Worm (Caenorhabditis elegans) whole organism, L4 larva: ENCODE measurements around the gene nep-13.

Experiments
- F49E8.2 ChIP-seq: sonication (generic microtip); optimal IDR thresholded peaks from 2 replicates; lab custom pipeline; 2016; ENCODE audit warnings: missing compliant biosample characterization, mild to moderate bottlenecking, missing genetic modification characterization, borderline replicate concordance
- T26A8.4 ChIP-seq: fragments of 200-800 bp; sonication (Bioruptor generic); IDR thresholded peaks from 2 replicates; pipeline ENCODE4 v1.3.6; 2022; ENCODE audit warnings: missing genetic modification characterization, missing compliant biosample characterization
- Y105C5A.15 ChIP-seq: fragments of 200-800 bp; sonication (Bioruptor generic); IDR thresholded peaks from 2 replicates; pipeline ENCODE4 v1.3.6; 2022; ENCODE audit warnings: missing genetic modification characterization, missing compliant biosample characterization
- Y5F2A.4 ChIP-seq: fragments of 200-800 bp; sonication (Bioruptor generic); optimal IDR thresholded peaks from 2 replicates; lab custom pipeline; 2018; ENCODE audit warnings: mild to moderate bottlenecking, missing genetic modification characterization, missing compliant biosample characterization
- ZK337.2 ChIP-seq: fragments of 200-800 bp; sonication (Bioruptor generic); IDR thresholded peaks from 2 replicates; pipeline ENCODE4 v1.3.6; 2022; ENCODE audit warnings: missing genetic modification reagents, missing genetic modification characterization, missing compliant biosample characterization
- ZK546.5 ChIP-seq, 2 experiments: sonication (generic microtip); optimal IDR thresholded peaks; 2 replicates each; lab custom pipeline; 2017; ENCODE audit warnings: missing biosample characterization in 2 of 2, missing genetic modification characterization in 2 of 2
- aha-1 ChIP-seq: fragments of 150-350 bp; peaks from one replicate; lab custom pipeline; 2014; ENCODE audit warnings: missing biosample characterization, missing genetic modification characterization
- aly-2 ChIP-seq: sonication (generic microtip); optimal IDR thresholded peaks from 2 replicates; lab custom pipeline; 2018; ENCODE audit warnings: missing biosample characterization, missing genetic modification characterization
- ceh-44 ChIP-seq: fragments of 200-800 bp; sonication (Bioruptor generic); IDR thresholded peaks from 2 replicates; pipeline ENCODE4 v1.3.6; 2022; ENCODE audit warnings: missing genetic modification reagents, missing genetic modification characterization, missing compliant biosample characterization
- daf-16 ChIP-seq, 3 experiments: sonication (generic microtip); optimal IDR thresholded peaks; 2 replicates each; lab custom pipeline; 2016 to 2017; ENCODE audit warnings: missing genetic modification characterization in 3 of 3, missing genetic modification reagents in 3 of 3, mild to moderate bottlenecking in 2 of 3, missing compliant biosample characterization in 2 of 3, missing biosample characterization in 1 of 3, moderate library complexity in 1 of 3
- dmd-6 ChIP-seq: fragments of 200-800 bp; sonication (Bioruptor generic); IDR thresholded peaks from 2 replicates; pipeline ENCODE4 v1.3.6; 2022; ENCODE audit warnings: missing genetic modification reagents, missing genetic modification characterization, missing compliant biosample characterization
- dmd-8 ChIP-seq: fragments of 200-800 bp; sonication (Bioruptor generic); IDR thresholded peaks from 2 replicates; pipeline ENCODE4 v1.3.6; 2022; ENCODE audit warnings: missing genetic modification characterization, missing compliant biosample characterization
- duxl-1 ChIP-seq: sonication (generic microtip); optimal IDR thresholded peaks from 2 replicates; lab custom pipeline; 2016; ENCODE audit warnings: mild to moderate bottlenecking, missing genetic modification characterization, moderate library complexity, missing compliant biosample characterization; ENCODE audit not compliant: poor library complexity
- dve-1 ChIP-seq: sonication (generic microtip); optimal IDR thresholded peaks from 2 replicates; lab custom pipeline; 2017; ENCODE audit warnings: antibody characterized with exemption, mild to moderate bottlenecking, missing genetic modification characterization, missing compliant biosample characterization; ENCODE audit not compliant: insufficient read depth
- egl-43 ChIP-seq: fragments of 200-800 bp; sonication (Bioruptor generic); IDR thresholded peaks from 2 replicates; pipeline ENCODE4 v1.3.6; 2022; ENCODE audit warnings: missing genetic modification reagents, missing genetic modification characterization, missing compliant biosample characterization
- hlh-30 ChIP-seq: sonication (generic microtip); optimal IDR thresholded peaks from 2 replicates; lab custom pipeline; 2017; ENCODE audit warnings: antibody characterized with exemption, mild to moderate bottlenecking, missing genetic modification characterization, missing compliant biosample characterization; ENCODE audit not compliant: insufficient read depth
- hmg-1.1 ChIP-seq: fragments of 200-800 bp; sonication (Bioruptor generic); IDR thresholded peaks from 2 replicates; pipeline ENCODE4 v1.3.6; 2022; ENCODE audit warnings: missing genetic modification reagents, missing genetic modification characterization, missing compliant biosample characterization
- lim-7 ChIP-seq: fragments of 200-800 bp; sonication (Bioruptor generic); IDR thresholded peaks from 2 replicates; pipeline ENCODE4 v1.3.6; 2022; ENCODE audit warnings: missing genetic modification characterization, missing compliant biosample characterization
- lin-29 ChIP-seq: fragments of 200-800 bp; sonication (Bioruptor generic); IDR thresholded peaks from 2 replicates; pipeline ENCODE4 v1.3.6; 2022; ENCODE audit warnings: missing genetic modification reagents, missing genetic modification characterization, missing compliant biosample characterization
- lin-38 ChIP-seq: fragments of 200-800 bp; sonication (Bioruptor generic); IDR thresholded peaks from 2 replicates; pipeline ENCODE4 v1.3.6; 2022; ENCODE audit warnings: missing genetic modification reagents, missing genetic modification characterization, missing compliant biosample characterization
- lin-39 ChIP-seq: fragments of 150-350 bp; optimal IDR thresholded peaks from 2 replicates; lab custom pipeline; 2014; ENCODE audit warnings: missing biosample characterization, missing genetic modification reagents, missing genetic modification characterization
- madf-5 ChIP-seq, 2 experiments: fragments of 200-800 bp; sonication (Bioruptor generic); IDR thresholded peaks; 2 replicates each; pipeline ENCODE4 v1.3.6; 2022; ENCODE audit warnings: missing compliant biosample characterization in 2 of 2, missing genetic modification characterization in 2 of 2
- mes-2 ChIP-seq: sonication (generic microtip); optimal IDR thresholded peaks from 2 replicates; lab custom pipeline; 2016; ENCODE audit warnings: missing genotype, mild to moderate bottlenecking, missing genetic modification characterization, missing compliant biosample characterization; ENCODE audit not compliant: poor library complexity, severe bottlenecking
- nhr-48 ChIP-seq: sonication (generic microtip); optimal IDR thresholded peaks from 2 replicates; lab custom pipeline; 2016; ENCODE audit warnings: mild to moderate bottlenecking, missing genetic modification characterization, missing compliant biosample characterization
- nhr-6 ChIP-seq: fragments of 150-350 bp; optimal IDR thresholded peaks from 2 replicates; lab custom pipeline; 2014; ENCODE audit warnings: missing biosample characterization, missing genetic modification characterization
- pha-4 ChIP-seq, 2 experiments: fragments of 150-350 bp in 1 of 2; fragments of 200-800 bp in 1 of 2; sonication (Bioruptor generic) in 1 of 2; IDR thresholded peaks in 1 of 2; optimal IDR thresholded peaks in 1 of 2; 2 replicates each; pipeline versions ENCODE4 v1.3.6 to Lab custom; 2014 to 2022; ENCODE audit warnings: missing genetic modification characterization in 2 of 2, missing genetic modification reagents in 2 of 2, missing biosample characterization in 1 of 2, missing compliant biosample characterization in 1 of 2
- set-16 ChIP-seq: fragments of 200-800 bp; sonication (Bioruptor generic); IDR thresholded peaks from 2 replicates; pipeline ENCODE4 v1.3.6; 2022; ENCODE audit warnings: missing genetic modification reagents, missing genetic modification characterization, missing compliant biosample characterization
- skn-1 ChIP-seq: fragments of 150-350 bp; optimal IDR thresholded peaks from 2 replicates; lab custom pipeline; 2014; ENCODE audit warnings: missing biosample characterization, missing genetic modification characterization
- snpc-1.2 ChIP-seq: fragments of 200-800 bp; sonication (Bioruptor generic); IDR thresholded peaks from 2 replicates; pipeline ENCODE4 v1.3.6; 2022; ENCODE audit warnings: missing genetic modification reagents, missing genetic modification characterization, missing compliant biosample characterization
- tag-97 ChIP-seq: fragments of 200-800 bp; sonication (Bioruptor generic); IDR thresholded peaks from 2 replicates; pipeline ENCODE4 v1.3.6; 2022; ENCODE audit warnings: missing genetic modification characterization, missing compliant biosample characterization
- vab-7 ChIP-seq: fragments of 200-800 bp; sonication (Bioruptor generic); IDR thresholded peaks from 2 replicates; pipeline ENCODE4 v1.3.6; 2022; ENCODE audit warnings: missing genetic modification reagents, missing genetic modification characterization, missing compliant biosample characterization
- zfp-3 ChIP-seq: fragments of 200-800 bp; sonication (Bioruptor generic); conservative IDR thresholded peaks from 2 replicates; pipeline ENCODE4 v1.3.6; 2022; ENCODE audit warnings: missing genetic modification reagents, missing genetic modification characterization, missing compliant biosample characterization
- zip-2 ChIP-seq: fragments of 150-350 bp; optimal IDR thresholded peaks from 2 replicates; lab custom pipeline; 2014; ENCODE audit warnings: missing biosample characterization, missing genetic modification characterization

Gene nep-13

ce11 chrII:3267365-3267764 is 15.1 kb upstream of the nep-13 start, which contains the start of gene F02E11.7:
TSS of gene F02E11.7 (plus strand) at chrII:3267665.
- TF ChIP-seq zip-2 (tag; lab: Kevin White, UChicago) (no peak), lin-29 (no peak), Y105C5A.15 (GFP tag; lab: Robert Waterston, UW) (no peak), ZK546.5 (tag; optimal IDR thresholded peaks at IDR 0.05; lab: Kevin White, UChicago) (no peak)

- TF ChIP-seq hmg-1.1 (GFP tag; lab: Robert Waterston, UW), result 0 out of 2 replicates have a peak, but pooled peaks have one; percentile 10
- peak; percentile 27 for TF ChIP-seq dve-1
- TF ChIP-seq zfp-3, result 0 out of 2 replicates have a peak, but pooled peaks have one; percentile 43
- peak; percentile 55 for TF ChIP-seq mes-2 (tag; lab: Kevin White, UChicago)
- peak; percentile 57; the same call in 1 of the 2 replicates for TF ChIP-seq vab-7 (GFP tag; lab: Robert Waterston, UW)
- TF ChIP-seq madf-5 (GFP tag; IDR thresholded peaks at IDR 0.05; lab: Robert Waterston, UW), result peak in 1 of 2 experiments; percentile 55; a peak in 1 of 4 replicates
- no peak for TF ChIP-seq F49E8.2 (tag; lab: Kevin White, UChicago)
- TF ChIP-seq snpc-1.2, result 0 out of 2 replicates have a peak, but pooled peaks have one; percentile 45
- 0 out of 2 replicates have a peak, but pooled peaks have one; percentile 22 for TF ChIP-seq ceh-44 (GFP tag; lab: Robert Waterston, UW)
- TF ChIP-seq lim-7, result peak; percentile 70
- no peak for TF ChIP-seq tag-97 (GFP tag; lab: Robert Waterston, UW)
- TF ChIP-seq Y5F2A.4 (GFP tag; lab: Kevin White, UChicago), result no peak
- TF ChIP-seq pha-4 (GFP tag; IDR thresholded peaks at IDR 0.05; lab: Robert Waterston, UW), result peak; percentile 53; the same call in 1 of the 2 replicates
- no peak for TF ChIP-seq pha-4 (tag; optimal IDR thresholded peaks at IDR 0.05; lab: Kevin White, UChicago)
- 0 out of 2 replicates have a peak, but pooled peaks have one; percentile 45 for TF ChIP-seq dmd-8 (GFP tag; lab: Robert Waterston, UW)
- peak in 1 of 2 experiments; percentile 21 for TF ChIP-seq daf-16 (GFP tag; optimal IDR thresholded peaks at IDR 0.05; lab: Kevin White, UChicago)
- no peak for TF ChIP-seq daf-16 (tag; optimal IDR thresholded peaks at IDR 0.05; lab: Kevin White, UChicago)
- TF ChIP-seq skn-1, result no peak
- TF ChIP-seq T26A8.4 (GFP tag; lab: Robert Waterston, UW), result 0 out of 2 replicates have a peak, but pooled peaks have one; percentile 26
- no peak for TF ChIP-seq nhr-48
- 0 out of 2 replicates have a peak, but pooled peaks have one; percentile 61 for TF ChIP-seq egl-43
- TF ChIP-seq ZK337.2 (GFP tag; lab: Robert Waterston, UW), result no peak
- peak; percentile 56 for TF ChIP-seq lin-38 (GFP tag; lab: Robert Waterston, UW)
- peak; percentile 28; the same call in 1 of the 2 replicates for TF ChIP-seq dmd-6
- TF ChIP-seq duxl-1 (tag; lab: Kevin White, UChicago), result peak; percentile 61
- TF ChIP-seq lin-39 (tag; lab: Kevin White, UChicago), result no peak
- TF ChIP-seq, all 104 proteins: peak for 17
Measured at ce11 chrII:3267815-3268214, 14.6 kb upstream of the nep-13 start.

DNA sequence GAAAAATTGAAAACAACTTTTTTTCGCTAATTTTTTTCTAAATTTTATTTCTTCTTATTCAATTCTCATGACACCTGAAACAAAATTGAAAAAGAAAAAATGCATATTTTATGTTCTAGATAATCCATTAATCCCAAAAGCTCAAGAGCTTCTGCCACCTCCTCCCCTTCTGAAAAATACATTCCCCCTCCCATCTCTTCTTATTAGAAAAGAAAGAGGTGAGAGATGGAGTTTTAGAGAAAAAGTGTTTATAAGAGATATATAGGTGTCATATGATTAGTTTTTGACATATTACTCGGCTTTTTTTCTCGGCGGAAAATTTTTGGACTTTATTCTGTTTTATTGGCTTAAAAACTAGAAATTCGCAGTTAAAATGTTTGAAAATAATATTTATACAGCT is 11.9 kb upstream of the nep-13 start:
- peak; percentile 39 for TF ChIP-seq hlh-30 (tag; lab: Kevin White, UChicago)
- TF ChIP-seq aly-2, result no peak

DNA sequence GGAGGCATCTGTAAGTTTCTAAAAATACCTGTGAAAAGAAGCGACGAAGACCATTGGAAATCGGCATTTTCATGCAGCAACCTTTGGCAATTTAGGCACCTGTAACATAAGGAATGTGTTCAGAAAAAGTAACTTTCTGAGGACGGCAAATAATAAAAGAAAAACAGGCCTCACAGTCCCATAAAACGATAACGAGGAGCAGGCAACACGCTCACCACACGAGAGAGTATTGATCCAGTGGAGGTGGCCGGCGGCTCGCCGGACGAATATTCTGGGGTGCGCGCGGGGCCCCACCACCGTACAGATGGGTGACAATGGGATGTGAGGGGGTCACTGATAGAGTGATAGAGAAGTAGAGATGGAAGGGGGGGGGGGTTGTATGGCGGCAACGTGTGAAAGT is 7.5 kb upstream of the nep-13 start, which contains the start of gene F02E11.3:
F02E11.3 (minus strand) TSS at position 101 of the 400 bp plus-strand sequence.
- TF ChIP-seq nhr-6 (no peak), aha-1 (tag; lab: Kevin White, UChicago) (peak; percentile 58), set-16 (GFP tag; lab: Robert Waterston, UW) (peak; percentile 45; the same call in 1 of the 2 replicates)
- TF ChIP-seq, all 104 proteins: peak for 2
